Worm (Caenorhabditis elegans): ENCODE data around the gene nhr-57.

- no peak for TF ChIP-seq hlh-13 (GFP tag; optimal IDR thresholded peaks at IDR 0.05)
- no peak for TF ChIP-seq elt-2 (tag; optimal IDR thresholded peaks at IDR 0.05)
- no peak for TF ChIP-seq pag-3 (tag; optimal IDR thresholded peaks at IDR 0.05; ENCODE audit: borderline replicate concordance)
- no peak for TF ChIP-seq K02D7.2 (tag; optimal IDR thresholded peaks at IDR 0.05)
- no peak for TF ChIP-seq madf-2 (tag; optimal IDR thresholded peaks at IDR 0.05)
- TF ChIP-seq pros-1 (tag; optimal IDR thresholded peaks at IDR 0.05), result no peak
- no peak for TF ChIP-seq ceh-9 (tag; optimal IDR thresholded peaks at IDR 0.05)
- TF ChIP-seq pha-4 (tag; optimal IDR thresholded peaks at IDR 0.05), result no peak
- no peak for TF ChIP-seq unc-42 (tag; optimal IDR thresholded peaks at IDR 0.05)
- no peak for TF ChIP-seq hlh-30 (tag; optimal IDR thresholded peaks at IDR 0.05; ENCODE audit: insufficient read depth)
- no peak for TF ChIP-seq lim-6 (tag; optimal IDR thresholded peaks at IDR 0.05)
Observed at ce11 chrV:4127435-4127834, 4.3 kb upstream of the nhr-57 start, which contains the start of gene T05B4.13.
